Fruit fly (Drosophila melanogaster): Measurements from ENCODE around the gene CG14185.

Gene CG14185

dm6 chr3L:20097312-20097711, 8.6 kb upstream of the CG14185 start:
- TF ChIP-seq rgr (GFP tag; optimal IDR thresholded peaks at IDR 0.05) (no peak), Vsx2 (GFP tag; optimal IDR thresholded peaks at IDR 0.05; ENCODE audit: partially characterized antibody) (peak; percentile 7)

- TF ChIP-seq woc (GFP tag; optimal IDR thresholded peaks at IDR 0.05): no peak
- peak; percentile 39 for TF ChIP-seq Myc (optimal IDR thresholded peaks at IDR 0.05)
- no peak for TF ChIP-seq sv (GFP tag; optimal IDR thresholded peaks at IDR 0.05)
- no peak for TF ChIP-seq pan (optimal IDR thresholded peaks at IDR 0.05)
- no peak for TF ChIP-seq Dif (GFP tag; optimal IDR thresholded peaks at IDR 0.05; ENCODE audit: partially characterized antibody)
- TF ChIP-seq rgr (GFP tag; optimal IDR thresholded peaks at IDR 0.05): no peak
- no peak for TF ChIP-seq tai (GFP tag; optimal IDR thresholded peaks at IDR 0.05)
- no peak for TF ChIP-seq OdsH (GFP tag; optimal IDR thresholded peaks at IDR 0.05)
- no peak for TF ChIP-seq ey (GFP tag; optimal IDR thresholded peaks at IDR 0.05)
These were observed 1.9 kb upstream of the CG14185 start, which contains the start of gene CG14186 for dm6 chr3L:20103777-20104542. CG14186 (minus strand) TSS chr3L:20103827.

- TF ChIP-seq HLH106 (tag; optimal IDR thresholded peaks at IDR 0.05) (no peak), Jra (GFP tag; optimal IDR thresholded peaks at IDR 0.05) (no peak), usp (GFP tag; optimal IDR thresholded peaks at IDR 0.05) (no peak), psq (GFP tag; optimal IDR thresholded peaks at IDR 0.05) (no peak), ey (GFP tag; optimal IDR thresholded peaks at IDR 0.05) (no peak)
These were observed 1.3 kb upstream of the CG14185 start for dm6 chr3L:20104543-20105046.

- no peak for TF ChIP-seq dsf (GFP tag; optimal IDR thresholded peaks at IDR 0.05; ENCODE audit: borderline replicate concordance)
- no peak for TF ChIP-seq Myc (optimal IDR thresholded peaks at IDR 0.05)
- TF ChIP-seq woc (GFP tag; optimal IDR thresholded peaks at IDR 0.05): no peak
- no peak for TF ChIP-seq Sp1 (GFP tag; optimal IDR thresholded peaks at IDR 0.05)
- TF ChIP-seq foxo (GFP tag; optimal IDR thresholded peaks at IDR 0.05): no peak
- no peak for TF ChIP-seq ey (GFP tag; optimal IDR thresholded peaks at IDR 0.05)
- no peak for TF ChIP-seq Hr83 (GFP tag; optimal IDR thresholded peaks at IDR 0.05; ENCODE audit: poor library complexity, severe bottlenecking)
- no peak for TF ChIP-seq tai (GFP tag; optimal IDR thresholded peaks at IDR 0.05)
- no peak for TF ChIP-seq Dfd (GFP tag; optimal IDR thresholded peaks at IDR 0.05)
- no peak for TF ChIP-seq fru (GFP tag; optimal IDR thresholded peaks at IDR 0.05)
- TF ChIP-seq GATAd (GFP tag; optimal IDR thresholded peaks at IDR 0.05): no peak
- TF ChIP-seq sage (GFP tag; optimal IDR thresholded peaks at IDR 0.05): no peak
- no peak for TF ChIP-seq dmrt93B (GFP tag; optimal IDR thresholded peaks at IDR 0.05)
- TF ChIP-seq Hr78 (GFP tag; optimal IDR thresholded peaks at IDR 0.05): no peak
- no peak for TF ChIP-seq Hnf4 (GFP tag; optimal IDR thresholded peaks at IDR 0.05)
- no peak for TF ChIP-seq Jra (GFP tag; optimal IDR thresholded peaks at IDR 0.05)
- TF ChIP-seq brk (GFP tag; optimal IDR thresholded peaks at IDR 0.05): no peak
These were observed 5.5 kb downstream of the CG14185 start, which contains the start of gene Ir76b for dm6 chr3L:20111434-20111833. Ir76b (minus strand) TSS chr3L:20111534.

- TF ChIP-seq Vsx2 (GFP tag; optimal IDR thresholded peaks at IDR 0.05; ENCODE audit: partially characterized antibody) (no peak), dl (GFP tag; optimal IDR thresholded peaks at IDR 0.05; ENCODE audit: insufficient read depth in 1 of 2, partially characterized antibody in 2 of 2) (no peak), CG9705 (GFP tag; optimal IDR thresholded peaks at IDR 0.05) (no peak), rgr (GFP tag; optimal IDR thresholded peaks at IDR 0.05) (no peak), Hr78 (GFP tag; optimal IDR thresholded peaks at IDR 0.05) (no peak), Dif (GFP tag; optimal IDR thresholded peaks at IDR 0.05; ENCODE audit: partially characterized antibody) (no peak), foxo (GFP tag; optimal IDR thresholded peaks at IDR 0.05) (no peak), lola (GFP tag; optimal IDR thresholded peaks at IDR 0.05) (no peak), Mio (GFP tag; optimal IDR thresholded peaks at IDR 0.05) (no peak), GATAd (GFP tag; optimal IDR thresholded peaks at IDR 0.05) (no peak), fru (GFP tag; optimal IDR thresholded peaks at IDR 0.05) (no peak), usp (GFP tag; optimal IDR thresholded peaks at IDR 0.05) (no peak), N (GFP tag; optimal IDR thresholded peaks at IDR 0.05) (no peak)
These were observed 7.0 kb downstream of the CG14185 start, which contains the start of gene CG14187 for dm6 chr3L:20112797-20113368. CG14187 (minus strand) TSS chr3L:20112847.
